Worm (Caenorhabditis elegans): Measurements from ENCODE around the gene nhr-158.

Gene nhr-158

DNA sequence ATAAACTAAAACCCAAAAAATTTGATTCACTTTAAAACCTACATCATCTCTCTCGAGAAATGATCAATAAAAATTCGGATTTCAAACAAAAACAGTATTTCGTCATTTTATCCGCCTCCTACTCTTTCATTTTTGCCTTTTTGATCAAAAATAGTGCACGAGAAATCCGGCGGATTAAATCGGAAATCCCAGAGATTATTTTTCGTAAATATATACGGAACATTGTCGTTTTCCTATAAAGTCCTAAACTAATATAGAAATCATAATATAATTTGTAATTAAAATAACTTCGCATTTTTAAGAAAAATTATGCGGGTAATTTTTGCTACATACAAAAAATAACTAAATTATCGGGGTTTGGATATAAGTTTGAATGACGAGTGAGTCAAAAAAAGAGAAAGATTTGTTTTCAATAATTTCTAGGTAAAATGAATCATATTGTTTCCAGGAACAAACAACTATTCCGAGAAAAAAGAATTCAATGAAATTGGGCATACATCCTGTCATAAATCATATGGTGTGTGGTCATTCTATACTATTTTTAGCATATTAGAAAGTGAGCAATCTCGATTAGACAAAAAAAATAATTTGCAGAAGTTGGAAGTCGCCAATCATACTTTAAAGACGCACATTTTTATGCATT lies at the start of gene nhr-158:
nhr-158 (minus strand) TSS at position 51 of the 643 bp plus-strand sequence.
- TF ChIP-seq ceh-90 (tag; optimal IDR thresholded peaks at IDR 0.05) (no peak), sox-4 (tag; optimal IDR thresholded peaks at IDR 0.05) (peak; percentile 37), unc-30 (tag; optimal IDR thresholded peaks at IDR 0.05) (no peak), lsy-2 (tag; optimal IDR thresholded peaks at IDR 0.05) (peak in 1 of 2 experiments; percentile 45), fkh-4 (tag; optimal IDR thresholded peaks at IDR 0.05; ENCODE audit: borderline replicate concordance) (peak; percentile 18), aly-2 (tag; optimal IDR thresholded peaks at IDR 0.05) (no peak), aha-1 (tag; optimal IDR thresholded peaks at IDR 0.05) (no peak), fkh-10 (GFP tag; optimal IDR thresholded peaks at IDR 0.05) (no peak), lin-14 (GFP tag; optimal IDR thresholded peaks at IDR 0.05) (peak; percentile 43), ztf-11 (tag; optimal IDR thresholded peaks at IDR 0.05) (no peak), nhr-71 (tag; optimal IDR thresholded peaks at IDR 0.05) (peak; percentile 83), fos-1 (tag; optimal IDR thresholded peaks at IDR 0.05) (peak; percentile 61), fkh-8 (tag; optimal IDR thresholded peaks at IDR 0.05) (peak; percentile 90), nhr-28 (tag; optimal IDR thresholded peaks at IDR 0.05) (no peak), pax-3 (tag; optimal IDR thresholded peaks at IDR 0.05) (peak; percentile 36), nhr-20 (tag; optimal IDR thresholded peaks at IDR 0.05) (peak; percentile 32), alr-1 (tag; optimal IDR thresholded peaks at IDR 0.05; ENCODE audit: borderline replicate concordance) (no peak), mep-1 (tag; optimal IDR thresholded peaks at IDR 0.05) (no peak), zag-1 (tag; optimal IDR thresholded peaks at IDR 0.05) (no peak), C04F5.9 (tag; optimal IDR thresholded peaks at IDR 0.05) (no peak), blmp-1 (tag; optimal IDR thresholded peaks at IDR 0.05) (no peak), nhr-19 (GFP tag; conservative IDR thresholded peaks at IDR 0.05) (no peak), ama-1 (optimal IDR thresholded peaks at IDR 0.05) (no peak), egl-13 (tag; optimal IDR thresholded peaks at IDR 0.05) (no peak), nhr-11 (tag; optimal IDR thresholded peaks at IDR 0.05) (peak; percentile 48), lin-15B (tag; optimal IDR thresholded peaks at IDR 0.05) (no peak), nhr-47 (tag; optimal IDR thresholded peaks at IDR 0.05) (peak; percentile 86), pag-3 (tag; optimal IDR thresholded peaks at IDR 0.05; ENCODE audit: borderline replicate concordance, insufficient read depth) (no peak), F16B12.6 (tag; optimal IDR thresholded peaks at IDR 0.05) (no peak), skn-1 (tag; optimal IDR thresholded peaks at IDR 0.05) (no peak), hlh-4 (tag; optimal IDR thresholded peaks at IDR 0.05) (no peak), ceh-8 (GFP tag; optimal IDR thresholded peaks at IDR 0.05) (no peak), dsc-1 (tag; optimal IDR thresholded peaks at IDR 0.05) (peak; percentile 94), elt-3 (tag; optimal IDR thresholded peaks at IDR 0.05) (no peak), swsn-7 (tag; optimal IDR thresholded peaks at IDR 0.05) (peak; percentile 18), jun-1 (tag; optimal IDR thresholded peaks at IDR 0.05) (no peak)

DNA sequence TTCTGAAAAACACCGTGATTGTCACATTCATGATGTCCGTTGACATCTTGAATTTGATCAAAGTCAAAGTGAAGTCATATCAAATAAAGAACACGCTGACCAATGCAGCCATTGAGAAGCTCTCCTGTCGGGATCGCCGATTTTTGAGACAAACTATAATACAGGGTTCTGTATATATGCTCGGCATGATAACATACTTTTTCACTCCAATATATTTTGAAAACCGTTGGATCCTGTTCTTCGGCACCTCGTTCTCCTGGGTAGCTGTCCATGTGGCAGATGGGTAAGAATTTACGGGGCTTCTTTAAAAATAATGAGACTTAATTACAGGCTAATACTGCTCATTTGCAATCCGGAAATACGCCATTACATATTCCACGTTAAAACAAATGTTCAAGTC lies 48.6 kb upstream of the nhr-158 start:
- no peak for TF ChIP-seq C34B4.2 (tag; optimal IDR thresholded peaks at IDR 0.05)
- no peak for TF ChIP-seq nhr-47 (tag; optimal IDR thresholded peaks at IDR 0.05)
- TF ChIP-seq lsy-2 (tag; optimal IDR thresholded peaks at IDR 0.05), result no peak
- TF ChIP-seq elt-3 (tag; optimal IDR thresholded peaks at IDR 0.05), result no peak

DNA sequence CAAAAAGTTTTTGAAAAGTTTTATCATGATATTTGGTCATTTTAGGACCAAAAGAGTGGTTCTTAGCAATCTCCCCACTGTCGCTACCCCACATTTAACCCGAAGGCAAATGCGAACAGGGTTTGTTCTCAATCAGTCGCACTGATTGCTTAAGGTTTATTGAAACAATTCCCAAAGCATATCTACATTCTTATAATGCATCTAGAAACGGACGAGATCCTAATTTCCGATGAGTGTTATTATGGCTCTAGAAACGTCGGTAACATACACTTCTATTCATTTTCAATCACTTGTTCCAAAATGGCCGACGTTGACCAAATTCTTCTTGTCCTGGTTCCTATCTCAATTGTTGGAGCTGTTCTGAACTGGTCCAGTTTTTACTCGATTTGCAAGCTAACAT lies 47.7 kb upstream of the nhr-158 start, which contains the start of gene srx-65:
srx-65 (plus strand) TSS at position 301 of the 400 bp plus-strand sequence.
- no peak for TF ChIP-seq efl-1 (optimal IDR thresholded peaks at IDR 0.05)
- TF ChIP-seq efl-1 (GFP tag; optimal IDR thresholded peaks at IDR 0.05 in 1 of 2), result peak in 1 of 2 experiments; percentile 36
- TF ChIP-seq mab-9 (GFP tag; IDR thresholded peaks at IDR 0.05), result no peak
